Fruit fly (Drosophila melanogaster) whole organism, embryonic: ENCODE data around the gene sws.

ENCODE experiments used
- Adf1 ChIP-seq: fragments of 200-800 bp; sonication (Bioruptor generic); IDR thresholded peaks from 2 replicates; pipeline ENCODE4 v1.3.6; 2022; ENCODE audit warnings: missing biosample characterization, missing genetic modification characterization
- CG10209 ChIP-seq: fragments of 200-800 bp; sonication (Bioruptor generic); optimal IDR thresholded peaks from 3 replicates; lab custom pipeline; 2017; ENCODE audit warnings: missing biosample characterization, mild to moderate bottlenecking, missing genetic modification characterization, missing genetic modification reagents
- CG10431 ChIP-seq: fragments of 200-800 bp; sonication (Bioruptor generic); optimal IDR thresholded peaks from 3 replicates; lab custom pipeline; 2018; ENCODE audit warnings: missing biosample characterization, mild to moderate bottlenecking, missing genetic modification characterization
- CG11093 ChIP-seq: fragments of 200-800 bp; sonication (Bioruptor generic); IDR thresholded peaks from 3 replicates; pipeline ENCODE4 v1.3.6; 2022; ENCODE audit warnings: missing biosample characterization, missing genetic modification characterization
- CG11247 ChIP-seq: fragments of 200-800 bp; sonication (Bioruptor generic); IDR thresholded peaks from 2 replicates; pipeline ENCODE4 v1.3.6; 2022; ENCODE audit warnings: missing biosample characterization, missing genetic modification characterization
- CG11560 ChIP-seq: fragments of 200-800 bp; sonication (Bioruptor generic); IDR thresholded peaks from 3 replicates; pipeline ENCODE4 v1.3.6; 2022; ENCODE audit warnings: missing biosample characterization, missing genetic modification characterization
- CG12155 ChIP-seq: fragments of 200-800 bp; sonication (Bioruptor generic); optimal IDR thresholded peaks from 3 replicates; lab custom pipeline; 2016; ENCODE audit warnings: missing biosample characterization, missing genetic modification characterization
- CG12769 ChIP-seq: fragments of 200-800 bp; sonication (Bioruptor generic); optimal IDR thresholded peaks from 2 replicates; lab custom pipeline; 2019; ENCODE audit warnings: missing biosample characterization, mild to moderate bottlenecking, missing genetic modification characterization, moderate library complexity
- CG13296 ChIP-seq: fragments of 200-800 bp; sonication (Bioruptor generic); optimal IDR thresholded peaks from 3 replicates; lab custom pipeline; 2018; ENCODE audit warnings: missing biosample characterization, mild to moderate bottlenecking, missing genetic modification characterization
- CG14014 ChIP-seq: fragments of 200-800 bp; sonication (Bioruptor generic); IDR thresholded peaks from 2 replicates; pipeline ENCODE4 v1.3.6; 2022; ENCODE audit warnings: missing biosample characterization, missing genetic modification characterization
- CG16779 ChIP-seq: fragments of 200-800 bp; sonication (Bioruptor generic); IDR thresholded peaks from 2 replicates; pipeline ENCODE4 v1.3.6; 2022; ENCODE audit warnings: missing biosample characterization, missing genetic modification characterization
- CG17328 ChIP-seq: fragments of 200-800 bp; sonication (Bioruptor generic); IDR thresholded peaks from 2 replicates; pipeline ENCODE4 v1.3.6; 2022; ENCODE audit warnings: missing biosample characterization, missing genetic modification characterization
- CG17612 ChIP-seq: fragments of 200-800 bp; sonication (Bioruptor generic); IDR thresholded peaks from 2 replicates; pipeline ENCODE4 v1.3.6; 2022; ENCODE audit warnings: missing biosample characterization, missing genetic modification characterization
- CG2202 ChIP-seq: fragments of 200-800 bp; sonication (Bioruptor generic); optimal IDR thresholded peaks from 2 replicates; lab custom pipeline; 2018; ENCODE audit warnings: missing biosample characterization, mild to moderate bottlenecking, missing genetic modification characterization
- CG6689 ChIP-seq: fragments of 200-800 bp; sonication (Bioruptor generic); IDR thresholded peaks from 2 replicates; pipeline ENCODE4 v1.3.6; 2022; ENCODE audit warnings: missing biosample characterization, missing genetic modification characterization
- CG6765 ChIP-seq: fragments of 200-800 bp; sonication (Bioruptor generic); optimal IDR thresholded peaks from 3 replicates; lab custom pipeline; 2017; ENCODE audit warnings: missing biosample characterization, mild to moderate bottlenecking, missing genetic modification characterization
- CG8478 ChIP-seq: fragments of >200 bp; optimal IDR thresholded peaks from 2 replicates; lab custom pipeline; 2018
- CG8924 ChIP-seq: fragments of 200-800 bp; optimal IDR thresholded peaks from 3 replicates; lab custom pipeline; 2019; ENCODE audit warnings: missing biosample characterization, mild to moderate bottlenecking, missing genetic modification characterization, moderate library complexity
- CG9215 ChIP-seq: fragments of 200-800 bp; sonication (Bioruptor generic); IDR thresholded peaks from 2 replicates; pipeline ENCODE4 v1.3.6; 2022; ENCODE audit warnings: missing biosample characterization, missing genetic modification characterization
- CTCF ChIP-seq: fragments of 200-800 bp; sonication (Bioruptor generic); optimal IDR thresholded peaks from 2 replicates; lab custom pipeline; 2017; ENCODE audit warnings: missing biosample characterization, mild to moderate bottlenecking, missing genetic modification characterization, moderate library complexity
- Chrac-16 ChIP-seq: fragments of 200-800 bp; sonication (Bioruptor generic); optimal IDR thresholded peaks from 3 replicates; lab custom pipeline; 2016; ENCODE audit warnings: missing biosample characterization, missing genetic modification characterization
- Elba2 ChIP-seq: fragments of 200-800 bp; sonication (Bioruptor generic); optimal IDR thresholded peaks from 3 replicates; lab custom pipeline; 2016; ENCODE audit warnings: missing biosample characterization, missing genetic modification characterization
- Ets65A ChIP-seq: fragments of 200-800 bp; sonication (Bioruptor generic); peaks from one replicate; lab custom pipeline; 2016; ENCODE audit warnings: missing biosample characterization, missing genetic modification characterization
- HLH54F ChIP-seq: fragments of 200-800 bp; sonication (Bioruptor generic); optimal IDR thresholded peaks from 3 replicates; lab custom pipeline; 2016; ENCODE audit warnings: missing biosample characterization, missing genetic modification characterization
- Hey ChIP-seq: fragments of 200-800 bp; sonication (Bioruptor generic); optimal IDR thresholded peaks from 3 replicates; lab custom pipeline; 2018; ENCODE audit warnings: missing biosample characterization, mild to moderate bottlenecking, missing genetic modification characterization
- Mes4 ChIP-seq: fragments of 200-800 bp; sonication (Bioruptor generic); optimal IDR thresholded peaks from 2 replicates; lab custom pipeline; 2016; ENCODE audit warnings: missing biosample characterization, missing genetic modification characterization
- NC2β ChIP-seq: fragments of 200-800 bp; sonication (Bioruptor generic); optimal IDR thresholded peaks from 2 replicates; lab custom pipeline; 2016; ENCODE audit warnings: missing biosample characterization, missing genetic modification characterization
- Six4 ChIP-seq: fragments of 200-800 bp; sonication (Bioruptor generic); optimal IDR thresholded peaks from 2 replicates; lab custom pipeline; 2016; ENCODE audit warnings: missing biosample characterization, missing genetic modification characterization
- Sox102F ChIP-seq: fragments of 200-800 bp; sonication (Bioruptor generic); optimal IDR thresholded peaks from 2 replicates; lab custom pipeline; 2018; ENCODE audit warnings: missing biosample characterization, mild to moderate bottlenecking, missing genetic modification characterization, moderate library complexity
- amos ChIP-seq: fragments of 200-800 bp; sonication (Bioruptor generic); IDR thresholded peaks from 2 replicates; pipeline ENCODE4 v1.3.6; 2022; ENCODE audit warnings: missing biosample characterization, missing genetic modification characterization; ENCODE audit not compliant: partially characterized antibody
- ato ChIP-seq: fragments of 200-800 bp; sonication (Bioruptor generic); IDR thresholded peaks from 2 replicates; pipeline ENCODE4 v1.3.6; 2022; ENCODE audit warnings: missing biosample characterization, missing genetic modification characterization; ENCODE audit not compliant: partially characterized antibody
- bab2 ChIP-seq: fragments of 200-800 bp; sonication (Bioruptor generic); optimal IDR thresholded peaks from 2 replicates; lab custom pipeline; 2016; ENCODE audit warnings: missing biosample characterization, missing genetic modification characterization
- bbx ChIP-seq: fragments of 200-800 bp; sonication (Bioruptor generic); IDR thresholded peaks from 2 replicates; pipeline ENCODE4 v1.3.6; 2022; ENCODE audit warnings: missing biosample characterization, missing genetic modification characterization; ENCODE audit not compliant: partially characterized antibody
- bigmax ChIP-seq: fragments of 200-800 bp; sonication (Bioruptor generic); optimal IDR thresholded peaks from 2 replicates; lab custom pipeline; 2018; ENCODE audit warnings: missing biosample characterization, mild to moderate bottlenecking, missing genetic modification characterization
- cg ChIP-seq: fragments of 200-800 bp; sonication (Bioruptor generic); optimal IDR thresholded peaks from 3 replicates; lab custom pipeline; 2019; ENCODE audit warnings: missing biosample characterization, mild to moderate bottlenecking, missing genetic modification characterization, moderate library complexity
- crp ChIP-seq, 2 experiments: fragments of 200-800 bp; sonication (Bioruptor generic); optimal IDR thresholded peaks; 2 replicates in 1 of 2; 3 replicates in 1 of 2; lab custom pipeline; 2017; ENCODE audit warnings: missing biosample characterization in 2 of 2, missing genetic modification characterization in 2 of 2, mild to moderate bottlenecking in 1 of 2, moderate library complexity in 1 of 2
- cwo ChIP-seq: fragments of 200-800 bp; sonication (Bioruptor generic); optimal IDR thresholded peaks from 3 replicates; lab custom pipeline; 2017; ENCODE audit warnings: missing biosample characterization, missing genetic modification characterization, mild to moderate bottlenecking, moderate library complexity, missing genetic modification reagents
- kni ChIP-seq: fragments of 200-800 bp; sonication (Bioruptor generic); optimal IDR thresholded peaks from 3 replicates; lab custom pipeline; 2017; ENCODE audit warnings: mild to moderate bottlenecking, missing biosample characterization, missing genetic modification reagents, missing genetic modification characterization
- knrl ChIP-seq: fragments of 200-800 bp; sonication (Bioruptor generic); IDR thresholded peaks from 3 replicates; pipeline ENCODE4 v1.3.6; 2022; ENCODE audit warnings: missing biosample characterization, missing genetic modification characterization; ENCODE audit not compliant: partially characterized antibody
- maf-S ChIP-seq: fragments of 200-800 bp; sonication (Bioruptor generic); optimal IDR thresholded peaks from 2 replicates; lab custom pipeline; 2016; ENCODE audit warnings: missing biosample characterization, missing genetic modification characterization
- nau ChIP-seq: fragments of 200-800 bp; sonication (Bioruptor generic); optimal IDR thresholded peaks from 3 replicates; lab custom pipeline; 2017; ENCODE audit warnings: missing biosample characterization, mild to moderate bottlenecking, missing genetic modification characterization, missing genetic modification reagents
- peb ChIP-seq: fragments of 200-800 bp; sonication (Bioruptor generic); IDR thresholded peaks from 2 replicates; pipeline ENCODE4 v1.3.6; 2022; ENCODE audit warnings: missing biosample characterization, missing genetic modification characterization
- sens-2 ChIP-seq: fragments of 200-800 bp; sonication (Bioruptor generic); IDR thresholded peaks from 2 replicates; pipeline ENCODE4 v1.3.6; 2022; ENCODE audit warnings: missing biosample characterization, missing genetic modification characterization
- shn ChIP-seq: fragments of 200-800 bp; sonication (Bioruptor generic); optimal IDR thresholded peaks from 3 replicates; lab custom pipeline; 2016; ENCODE audit warnings: missing biosample characterization, missing genetic modification characterization
- slbo ChIP-seq: fragments of 200-800 bp; sonication (Bioruptor generic); IDR thresholded peaks from 2 replicates; pipeline ENCODE4 v1.3.6; 2022; ENCODE audit warnings: missing biosample characterization, missing genetic modification characterization
- sqz ChIP-seq: fragments of 200-800 bp; sonication (Bioruptor generic); optimal IDR thresholded peaks from 3 replicates; lab custom pipeline; 2018; ENCODE audit warnings: missing biosample characterization, mild to moderate bottlenecking, missing genetic modification characterization
- tgo ChIP-seq: fragments of 200-800 bp; sonication (Bioruptor generic); IDR thresholded peaks from 3 replicates; pipeline ENCODE4 v1.3.6; 2022; ENCODE audit warnings: missing biosample characterization, missing genetic modification characterization
- toy ChIP-seq: fragments of 200-800 bp; sonication (Bioruptor generic); IDR thresholded peaks from 2 replicates; pipeline ENCODE4 v1.3.6; 2022; ENCODE audit warnings: missing biosample characterization, missing genetic modification characterization
- unc-4 ChIP-seq: fragments of 200-800 bp; sonication (Bioruptor generic); IDR thresholded peaks from 2 replicates; pipeline ENCODE4 v1.3.6; 2022; ENCODE audit warnings: missing biosample characterization, missing genetic modification characterization; ENCODE audit not compliant: partially characterized antibody
- vfl ChIP-seq: fragments of 200-800 bp; sonication (Bioruptor generic); optimal IDR thresholded peaks from 2 replicates; lab custom pipeline; 2016; ENCODE audit warnings: missing biosample characterization, missing genetic modification characterization

sws gene

dm6 chrX:7933210-7933915, 34.7 kb downstream of the sws start, which contains the start of the genes Dhdds and RpS14a (continued):
- TF ChIP-seq Hey (tag; lab: Kevin White, UChicago) (no peak), knrl (GFP tag; lab: Robert Waterston, UW) (peak; percentile 89), sens-2 (GFP tag; lab: Robert Waterston, UW) (0 out of 2 replicates have a peak, but pooled peaks have one; percentile 19), crp (GFP tag; optimal IDR thresholded peaks at IDR 0.05; lab: Kevin White, UChicago) (peak in 1 of 2 experiments; percentile 47), CG11560 (peak; percentile 70; the same call in 2 of the 3 replicates), Adf1 (no peak), CTCF (GFP tag; lab: Kevin White, UChicago) (peak; percentile 37), Ets65A (GFP tag; lab: Kevin White, UChicago) (peak; percentile 96), CG9215 (GFP tag; lab: Robert Waterston, UW) (peak; percentile 54; the same call in 1 of the 2 replicates), HLH54F (peak; percentile 51), bigmax (no peak), NC2β (GFP tag; lab: Kevin White, UChicago) (peak; percentile 88), vfl (GFP tag; lab: Kevin White, UChicago) (peak; percentile 18), Chrac-16 (GFP tag; lab: Kevin White, UChicago) (peak; percentile 10), CG10209 (GFP tag; lab: Kevin White, UChicago) (peak; percentile 70), kni (GFP tag; lab: Kevin White, UChicago) (peak; percentile 68), nau (GFP tag; lab: Kevin White, UChicago) (peak; percentile 75), CG6689 (no peak), shn (peak; percentile 4), Mes4 (GFP tag; lab: Kevin White, UChicago) (peak; percentile 71), unc-4 (peak; percentile 71), slbo (GFP tag; lab: Robert Waterston, UW) (no peak; the same call in 1 of the 2 replicates), CG13296 (GFP tag; lab: Kevin White, UChicago) (peak; percentile 67), bab2 (GFP tag; lab: Kevin White, UChicago) (no peak), CG2202 (tag; lab: Kevin White, UChicago) (peak; percentile 26), Six4 (GFP tag; lab: Kevin White, UChicago) (peak; percentile 11), maf-S (GFP tag; lab: Kevin White, UChicago) (peak; percentile 18), tgo (GFP tag; lab: Robert Waterston, UW) (no peak), sqz (GFP tag; lab: Kevin White, UChicago) (peak; percentile 36), Sox102F (GFP tag; lab: Kevin White, UChicago) (no peak), amos (peak; percentile 75), CG16779 (GFP tag; lab: Robert Waterston, UW) (no peak), peb (GFP tag; lab: Robert Waterston, UW) (no peak), toy (no peak), CG11093 (GFP tag; lab: Robert Waterston, UW) (no peak), CG12769 (tag; lab: Kevin White, UChicago) (no peak), ato (GFP tag; lab: Robert Waterston, UW) (peak; percentile 34; the same call in 1 of the 2 replicates), bbx (GFP tag; lab: Robert Waterston, UW) (peak; percentile 58), Elba2 (GFP tag; lab: Kevin White, UChicago) (peak; percentile 25), cg (GFP tag; lab: Kevin White, UChicago) (no peak), cwo (peak; percentile 20), CG6765 (GFP tag; lab: Kevin White, UChicago) (peak; percentile 57), CG14014 (GFP tag; lab: Robert Waterston, UW) (peak; percentile 10; the same call in 1 of the 2 replicates), CG17612 (GFP tag; lab: Robert Waterston, UW) (no peak), CG11247 (GFP tag; lab: Robert Waterston, UW) (no peak), CG8924 (tag; lab: Kevin White, UChicago) (peak; percentile 49), CG8478 (peak; percentile 86), CG17328 (GFP tag; lab: Robert Waterston, UW) (peak; percentile 61), CG10431 (GFP tag; lab: Kevin White, UChicago) (peak; percentile 74), CG12155 (peak; percentile 38)
